Worm (Caenorhabditis elegans): ENCODE measurements around the gene mrps-12.

mrps-12 gene

DNA sequence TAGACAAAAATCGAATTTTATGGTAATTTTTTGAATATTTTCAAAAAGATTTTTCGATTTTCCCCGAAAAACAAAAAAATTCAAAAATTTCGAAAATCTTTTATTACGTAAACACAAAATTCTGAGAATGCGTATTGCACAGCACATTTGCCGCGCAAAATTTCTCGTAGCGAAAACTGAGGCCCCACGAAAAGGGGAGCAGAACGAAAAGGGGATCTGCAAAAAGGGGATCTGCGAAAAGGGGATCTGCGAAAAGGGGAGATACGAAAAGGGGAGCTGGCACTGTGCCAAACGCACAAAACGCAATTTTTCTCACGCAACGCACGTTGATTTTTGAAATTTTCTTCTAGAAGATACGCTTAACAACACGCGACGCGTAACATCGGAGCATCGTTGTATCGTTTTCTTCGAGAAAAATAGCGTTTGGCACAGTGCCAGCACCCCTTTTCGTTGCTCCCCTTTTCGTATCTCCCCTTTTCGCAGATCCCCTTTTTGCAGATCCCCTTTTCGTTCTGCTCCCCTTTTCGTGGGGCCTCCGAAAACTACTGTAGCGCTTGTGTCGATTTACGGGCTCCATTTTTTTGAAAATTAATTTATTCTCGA is 1.5 kb downstream of the mrps-12 start:
- TF ChIP-seq flt-1 (GFP tag; IDR thresholded peaks at IDR 0.05) = peak; percentile 69; the same call in 1 of the 2 replicates
- 0 out of 2 replicates have a peak, but pooled peaks have one; percentile 34 for TF ChIP-seq klf-2 (GFP tag; conservative IDR thresholded peaks at IDR 0.05)
- peak; percentile 76 for TF ChIP-seq ztf-23 (GFP tag; IDR thresholded peaks at IDR 0.05)

ce11 chrV:20841484-20841883 is 3.6 kb downstream of the mrps-12 start:
- TF ChIP-seq flt-1 (GFP tag; IDR thresholded peaks at IDR 0.05) = no peak
- no peak for TF ChIP-seq ztf-23 (GFP tag; IDR thresholded peaks at IDR 0.05)
- no peak for TF ChIP-seq T22C8.4 (GFP tag; IDR thresholded peaks at IDR 0.05)

- TF ChIP-seq med-1 (GFP tag; optimal IDR thresholded peaks at IDR 0.05; ENCODE audit: insufficient read depth) (no peak), ztf-23 (GFP tag; IDR thresholded peaks at IDR 0.05) (no peak), flt-1 (GFP tag; IDR thresholded peaks at IDR 0.05) (no peak), T22C8.4 (GFP tag; IDR thresholded peaks at IDR 0.05) (no peak), cog-1 (tag; optimal IDR thresholded peaks at IDR 0.05) (peak; percentile 6)
Measured at ce11 chrV:20845524-20846208, 7.8 kb downstream of the mrps-12 start, which contains the start of the genes F31D4.2 and fkb-6. TSS of gene F31D4.2 (minus strand) at chrV:20845546. TSS of gene fkb-6 (plus strand) at chrV:20846158.

- TF ChIP-seq cog-1 (tag; optimal IDR thresholded peaks at IDR 0.05) (no peak), ztf-29 (GFP tag; IDR thresholded peaks at IDR 0.05) (no peak), med-1 (GFP tag; optimal IDR thresholded peaks at IDR 0.05; ENCODE audit: insufficient read depth) (no peak), ref-1 (GFP tag; conservative IDR thresholded peaks at IDR 0.05) (no peak), T22C8.4 (GFP tag; IDR thresholded peaks at IDR 0.05) (no peak), tab-1 (GFP tag; IDR thresholded peaks at IDR 0.05) (no peak), flt-1 (GFP tag; IDR thresholded peaks at IDR 0.05) (no peak), klf-2 (GFP tag; conservative IDR thresholded peaks at IDR 0.05) (no peak)
Measured at ce11 chrV:20847743-20848229, 9.9 kb downstream of the mrps-12 start.

- TF ChIP-seq ztf-23 (GFP tag; IDR thresholded peaks at IDR 0.05) = no peak
- no peak for TF ChIP-seq cog-1 (tag; optimal IDR thresholded peaks at IDR 0.05)
- no peak for TF ChIP-seq tab-1 (GFP tag; IDR thresholded peaks at IDR 0.05)
- TF ChIP-seq klf-2 (GFP tag; conservative IDR thresholded peaks at IDR 0.05) = no peak
- TF ChIP-seq flt-1 (GFP tag; IDR thresholded peaks at IDR 0.05) = no peak
- no peak for TF ChIP-seq med-1 (GFP tag; optimal IDR thresholded peaks at IDR 0.05; ENCODE audit: insufficient read depth)
- no peak for TF ChIP-seq ref-1 (GFP tag; conservative IDR thresholded peaks at IDR 0.05)
- no peak for TF ChIP-seq T22C8.4 (GFP tag; IDR thresholded peaks at IDR 0.05)
- no peak for TF ChIP-seq ztf-29 (GFP tag; IDR thresholded peaks at IDR 0.05)
Measured at ce11 chrV:20850580-20850979, 12.7 kb downstream of the mrps-12 start, which contains the start of gene clec-264. TSS of gene clec-264 (minus strand) at chrV:20850701.

DNA sequence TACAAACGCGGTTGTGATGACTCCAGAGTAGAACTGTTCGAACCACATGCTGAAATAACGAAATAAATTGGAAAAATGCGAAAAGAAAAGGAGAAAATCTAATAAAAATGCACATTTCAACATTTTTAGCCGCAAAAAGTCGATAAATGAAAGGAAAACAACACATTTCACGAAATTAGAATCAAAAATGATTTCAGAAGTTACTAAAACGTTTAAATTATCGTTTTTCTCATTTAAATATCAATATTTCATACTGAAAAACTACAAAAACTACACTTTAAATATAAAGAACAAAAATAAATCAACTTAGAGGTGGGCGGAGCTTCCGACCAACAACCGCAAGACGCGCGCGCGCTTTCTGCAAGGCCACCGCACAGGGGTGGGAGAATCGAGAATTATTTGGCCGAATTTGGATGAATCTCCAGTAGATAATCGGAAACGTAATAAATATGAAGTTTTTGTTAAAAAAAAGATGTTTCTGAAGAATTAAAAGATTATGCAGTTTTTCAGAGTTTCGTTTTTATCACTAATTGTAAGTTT is 14.0 kb downstream of the mrps-12 start, which contains the start of gene ndua-1:
TSS of gene ndua-1 (minus strand) at position 51 of the 540 bp plus-strand sequence.
- TF ChIP-seq flt-1 (GFP tag; IDR thresholded peaks at IDR 0.05) = peak; percentile 65; the same call in 1 of the 2 replicates
- TF ChIP-seq klf-2 (GFP tag; conservative IDR thresholded peaks at IDR 0.05) = no peak
- peak; percentile 41; the same call in 1 of the 2 replicates for TF ChIP-seq tab-1 (GFP tag; IDR thresholded peaks at IDR 0.05)
- no peak for TF ChIP-seq ref-1 (GFP tag; conservative IDR thresholded peaks at IDR 0.05)
- TF ChIP-seq ztf-23 (GFP tag; IDR thresholded peaks at IDR 0.05) = peak; percentile 57; the same call in 1 of the 2 replicates
- peak; percentile 41 for TF ChIP-seq med-1 (GFP tag; optimal IDR thresholded peaks at IDR 0.05; ENCODE audit: insufficient read depth)
- no peak for TF ChIP-seq T22C8.4 (GFP tag; IDR thresholded peaks at IDR 0.05)
- no peak for TF ChIP-seq cog-1 (tag; optimal IDR thresholded peaks at IDR 0.05)
- TF ChIP-seq ztf-29 (GFP tag; IDR thresholded peaks at IDR 0.05) = no peak

DNA sequence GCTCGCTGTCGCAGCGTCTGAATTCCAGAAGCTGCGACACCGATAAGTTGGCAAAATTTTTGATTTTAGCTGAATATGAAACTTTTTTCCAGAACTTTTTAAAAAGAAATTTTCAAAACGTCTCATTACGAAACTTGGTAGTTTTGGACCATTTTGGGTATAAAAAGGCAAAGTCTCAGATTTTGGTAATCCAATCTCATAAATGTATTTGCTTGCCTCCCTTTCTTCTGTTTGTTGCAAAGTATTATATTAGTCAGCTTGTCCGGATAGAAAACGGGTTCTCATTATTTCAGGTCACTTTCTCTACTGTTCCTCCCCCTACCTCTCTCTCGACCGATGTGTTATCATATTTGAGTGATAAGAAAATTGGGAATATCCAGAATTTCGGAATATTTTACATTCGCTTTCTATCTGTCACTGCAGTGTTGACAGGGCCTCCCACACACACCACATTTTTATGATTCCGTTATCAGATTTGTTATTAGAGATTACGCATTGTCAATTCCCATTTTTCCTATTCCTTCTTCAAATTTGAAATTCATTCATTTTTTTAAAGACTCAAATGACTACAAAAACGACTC is 15.8 kb downstream of the mrps-12 start, which contains the start of gene F31D4.5:
TSS of gene F31D4.5 (plus strand) at position 491 of the 581 bp plus-strand sequence.
- no peak for TF ChIP-seq ztf-29 (GFP tag; IDR thresholded peaks at IDR 0.05)
- no peak for TF ChIP-seq med-1 (GFP tag; optimal IDR thresholded peaks at IDR 0.05; ENCODE audit: insufficient read depth)
- no peak for TF ChIP-seq ref-1 (GFP tag; conservative IDR thresholded peaks at IDR 0.05)
- TF ChIP-seq ztf-23 (GFP tag; IDR thresholded peaks at IDR 0.05) = no peak
- no peak for TF ChIP-seq tab-1 (GFP tag; IDR thresholded peaks at IDR 0.05)
- no peak for TF ChIP-seq cog-1 (tag; optimal IDR thresholded peaks at IDR 0.05)
- TF ChIP-seq flt-1 (GFP tag; IDR thresholded peaks at IDR 0.05) = no peak
- TF ChIP-seq T22C8.4 (GFP tag; IDR thresholded peaks at IDR 0.05) = no peak
- TF ChIP-seq klf-2 (GFP tag; conservative IDR thresholded peaks at IDR 0.05) = no peak

ce11 chrV:20861080-20861479 is 23.2 kb downstream of the mrps-12 start, which contains the start of gene try-4:
TSS of gene try-4 (minus strand) at chrV:20861153.
- TF ChIP-seq klf-2 (GFP tag; conservative IDR thresholded peaks at IDR 0.05) = no peak
- no peak for TF ChIP-seq med-1 (GFP tag; optimal IDR thresholded peaks at IDR 0.05; ENCODE audit: insufficient read depth)
- TF ChIP-seq ztf-29 (GFP tag; IDR thresholded peaks at IDR 0.05) = no peak
- no peak for TF ChIP-seq T22C8.4 (GFP tag; IDR thresholded peaks at IDR 0.05)
- no peak for TF ChIP-seq cog-1 (tag; optimal IDR thresholded peaks at IDR 0.05)
- no peak for TF ChIP-seq tab-1 (GFP tag; IDR thresholded peaks at IDR 0.05)
- TF ChIP-seq ztf-23 (GFP tag; IDR thresholded peaks at IDR 0.05) = no peak
- no peak for TF ChIP-seq flt-1 (GFP tag; IDR thresholded peaks at IDR 0.05)
- TF ChIP-seq ref-1 (GFP tag; conservative IDR thresholded peaks at IDR 0.05) = no peak

DNA sequence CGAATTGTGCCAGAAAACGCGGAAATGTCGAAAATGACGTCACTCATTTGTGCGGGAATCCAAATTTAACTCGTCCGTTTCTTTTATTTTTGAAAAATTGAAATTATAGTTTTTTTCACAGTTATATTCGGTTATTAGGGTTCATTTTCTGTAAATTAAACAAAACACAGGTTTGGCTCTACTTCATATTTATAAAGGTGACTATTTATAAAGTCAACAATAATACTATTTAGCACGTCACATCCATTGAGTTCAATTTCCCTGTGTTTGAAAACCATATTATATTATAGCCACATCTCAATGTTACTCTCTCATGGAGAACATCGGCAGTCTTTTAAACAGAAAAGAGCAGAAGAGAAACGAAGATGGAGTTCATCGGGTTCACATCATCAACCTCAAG is 24.8 kb downstream of the mrps-12 start, which contains the start of gene twk-35:
TSS of gene twk-35 (plus strand) at position 301 of the 400 bp plus-strand sequence.
- TF ChIP-seq cog-1 (tag; optimal IDR thresholded peaks at IDR 0.05) (no peak), ref-1 (GFP tag; conservative IDR thresholded peaks at IDR 0.05) (no peak), ztf-23 (GFP tag; IDR thresholded peaks at IDR 0.05) (no peak), klf-2 (GFP tag; conservative IDR thresholded peaks at IDR 0.05) (no peak), med-1 (GFP tag; optimal IDR thresholded peaks at IDR 0.05; ENCODE audit: insufficient read depth) (no peak), T22C8.4 (GFP tag; IDR thresholded peaks at IDR 0.05) (no peak), ztf-29 (GFP tag; IDR thresholded peaks at IDR 0.05) (no peak), tab-1 (GFP tag; IDR thresholded peaks at IDR 0.05) (no peak), flt-1 (GFP tag; IDR thresholded peaks at IDR 0.05) (no peak)
